Fruit fly (Drosophila melanogaster): ENCODE measurements around the gene CG33689.
A peak's percentile ranks its signal among the peaks of the same experiment; 100 is the strongest.

The CG33689 gene

dm6 chr3L:16197450-16197918 lies 2.5 kb upstream of the CG33689 start, which contains the start of gene CG33687:
CG33687 (plus strand) TSS chr3L:16197868.
- no peak for TF ChIP-seq CG33213 (GFP tag; optimal IDR thresholded peaks at IDR 0.05)
- no peak for TF ChIP-seq CG17361 (GFP tag; IDR thresholded peaks at IDR 0.05)
- TF ChIP-seq CG42726 (GFP tag; IDR thresholded peaks at IDR 0.05; ENCODE audit: partially characterized antibody): no peak

dm6 chr3L:16198920-16199319 lies 1.1 kb upstream of the CG33689 start, which contains the start of gene CG33688:
CG33688 (plus strand) TSS chr3L:16199220.
- TF ChIP-seq YL-1 (GFP tag; optimal IDR thresholded peaks at IDR 0.05) (no peak), Dp (GFP tag; optimal IDR thresholded peaks at IDR 0.05) (no peak), Sry-β (GFP tag; optimal IDR thresholded peaks at IDR 0.05) (no peak), CG1832 (GFP tag; optimal IDR thresholded peaks at IDR 0.05) (no peak), Antp (GFP tag; optimal IDR thresholded peaks at IDR 0.05) (no peak), Doc3 (GFP tag; IDR thresholded peaks at IDR 0.05; ENCODE audit: partially characterized antibody) (no peak), ap (GFP tag; IDR thresholded peaks at IDR 0.05) (no peak)

dm6 chr3L:16201028-16201427 lies 999 bp downstream of the CG33689 start, which contains the start of gene dls:
dls (plus strand) TSS chr3L:16201328.
- TF ChIP-seq NC2β (GFP tag; optimal IDR thresholded peaks at IDR 0.05): no peak
- no peak for TF ChIP-seq ara (GFP tag; IDR thresholded peaks at IDR 0.05)
- TF ChIP-seq kah (GFP tag; optimal IDR thresholded peaks at IDR 0.05): no peak
- TF ChIP-seq Pdp1 (GFP tag; optimal IDR thresholded peaks at IDR 0.05): peak in 1 of 2 experiments; percentile 44

dm6 chr3L:16202550-16202949 lies 2.5 kb downstream of the CG33689 start:
- TF ChIP-seq wdn (GFP tag; IDR thresholded peaks at IDR 0.05): no peak
- peak; percentile 39 for TF ChIP-seq lilli (GFP tag; optimal IDR thresholded peaks at IDR 0.05)
- no peak for TF ChIP-seq CG2889 (GFP tag; IDR thresholded peaks at IDR 0.05)
- no peak for TF ChIP-seq abd-A (tag; optimal IDR thresholded peaks at IDR 0.05)
- TF ChIP-seq CG6689 (GFP tag; IDR thresholded peaks at IDR 0.05): peak; percentile 32; the same call in 1 of the 2 replicates
- TF ChIP-seq chn (GFP tag; optimal IDR thresholded peaks at IDR 0.05): no peak
- TF ChIP-seq Lpt (GFP tag; optimal IDR thresholded peaks at IDR 0.05): no peak
- peak; percentile 13 for TF ChIP-seq CG1233 (GFP tag; optimal IDR thresholded peaks at IDR 0.05)
- no peak for TF ChIP-seq ham (GFP tag; IDR thresholded peaks at IDR 0.05)
- peak; percentile 60 for TF ChIP-seq CG13424 (tag; optimal IDR thresholded peaks at IDR 0.05)
- no peak for TF ChIP-seq CG34422 (GFP tag; IDR thresholded peaks at IDR 0.05)
- TF ChIP-seq Abd-B (GFP tag; optimal IDR thresholded peaks at IDR 0.05): peak; percentile 48
- TF ChIP-seq sens (GFP tag): peak; percentile 65
- TF ChIP-seq org-1 (GFP tag; optimal IDR thresholded peaks at IDR 0.05): peak; percentile 38
- no peak for TF ChIP-seq Tbp (GFP tag; optimal IDR thresholded peaks at IDR 0.05)
- TF ChIP-seq CoRest (tag; optimal IDR thresholded peaks at IDR 0.05): peak; percentile 51
- peak; percentile 16 for TF ChIP-seq CG10274 (GFP tag; optimal IDR thresholded peaks at IDR 0.05)
- TF ChIP-seq CG8281 (tag; optimal IDR thresholded peaks at IDR 0.05): no peak
- no peak for TF ChIP-seq CG1603 (tag; optimal IDR thresholded peaks at IDR 0.05)
- peak; percentile 49 for TF ChIP-seq Fer3 (tag; optimal IDR thresholded peaks at IDR 0.05)
- TF ChIP-seq Elba2 (GFP tag; optimal IDR thresholded peaks at IDR 0.05): no peak
- TF ChIP-seq en (GFP tag; optimal IDR thresholded peaks at IDR 0.05): no peak
- no peak for TF ChIP-seq maf-S (GFP tag; optimal IDR thresholded peaks at IDR 0.05)
- peak; percentile 32 for TF ChIP-seq CG17385 (GFP tag; optimal IDR thresholded peaks at IDR 0.05)
- no peak for TF ChIP-seq Drgx (GFP tag; IDR thresholded peaks at IDR 0.05)
- TF ChIP-seq sisA (GFP tag; IDR thresholded peaks at IDR 0.05): no peak
- TF ChIP-seq NC2α (GFP tag; optimal IDR thresholded peaks at IDR 0.05): no peak
- TF ChIP-seq sna (GFP tag; IDR thresholded peaks at IDR 0.05; ENCODE audit: partially characterized antibody): no peak
- peak; percentile 46 for TF ChIP-seq Hsf (GFP tag; optimal IDR thresholded peaks at IDR 0.05)
- peak; percentile 4 for TF ChIP-seq Hr3 (GFP tag; optimal IDR thresholded peaks at IDR 0.05)
- TF ChIP-seq CG1602 (GFP tag; optimal IDR thresholded peaks at IDR 0.05): no peak
- TF ChIP-seq CG6854 (GFP tag; optimal IDR thresholded peaks at IDR 0.05): peak; percentile 34
- no peak for TF ChIP-seq CG3163 (GFP tag; optimal IDR thresholded peaks at IDR 0.05)
